Fruit fly (Drosophila melanogaster) whole organism, adult: ENCODE data around the gene Rpn11.

Experiments
- CG7101 ChIP-seq: fragments of 200-800 bp; sonication (Bioruptor generic); optimal IDR thresholded peaks from 2 replicates; lab custom pipeline; 2018; ENCODE audit warnings: missing biosample characterization, mild to moderate bottlenecking, missing genetic modification characterization, moderate library complexity
- Hr96 ChIP-seq: fragments of 200-800 bp; sonication (Bioruptor generic); optimal IDR thresholded peaks from 2 replicates; lab custom pipeline; 2016; ENCODE audit warnings: missing biosample characterization, missing genetic modification characterization
- cic ChIP-seq: fragments of 200-800 bp; sonication (Bioruptor generic); optimal IDR thresholded peaks from 2 replicates; lab custom pipeline; 2017; ENCODE audit warnings: missing biosample characterization, mild to moderate bottlenecking, missing genetic modification characterization, moderate library complexity
- cnc ChIP-seq, 2 experiments: fragments of >200 bp; optimal IDR thresholded peaks; 2 replicates each; lab custom pipeline; 2017
- ovo ChIP-seq: fragments of 200-800 bp; sonication (Bioruptor generic); optimal IDR thresholded peaks from 2 replicates; lab custom pipeline; 2016; ENCODE audit warnings: missing biosample characterization, missing genetic modification characterization
- tj ChIP-seq: fragments of 200-800 bp; sonication (Bioruptor generic); optimal IDR thresholded peaks from 3 replicates; lab custom pipeline; 2017; ENCODE audit warnings: missing biosample characterization, mild to moderate bottlenecking, missing genetic modification characterization, moderate library complexity

dm6 chr2L:5044361-5044891 is 15.2 kb downstream of the Rpn11 start, which contains the start of gene CG31650:
- TF ChIP-seq tj (no peak), CG7101 (tag; lab: Kevin White, UChicago) (no peak), Hr96 (GFP tag; lab: Kevin White, UChicago) (no peak), cic (GFP tag; lab: Kevin White, UChicago) (no peak), cnc (optimal IDR thresholded peaks at IDR 0.05; lab: Kevin White, UChicago) (no peak), ovo (GFP tag; lab: Kevin White, UChicago) (no peak)
